Fruit fly (Drosophila melanogaster) whole organism, larva: Measurements from ENCODE around the gene sdt.

Source experiments
- noc ChIP-seq: fragments of 200-800 bp; sonication (Bioruptor generic); optimal IDR thresholded peaks from 3 replicates; lab custom pipeline; 2019; ENCODE audit warnings: missing biosample characterization, mild to moderate bottlenecking, missing genetic modification characterization, moderate library complexity

Gene sdt

DNA sequence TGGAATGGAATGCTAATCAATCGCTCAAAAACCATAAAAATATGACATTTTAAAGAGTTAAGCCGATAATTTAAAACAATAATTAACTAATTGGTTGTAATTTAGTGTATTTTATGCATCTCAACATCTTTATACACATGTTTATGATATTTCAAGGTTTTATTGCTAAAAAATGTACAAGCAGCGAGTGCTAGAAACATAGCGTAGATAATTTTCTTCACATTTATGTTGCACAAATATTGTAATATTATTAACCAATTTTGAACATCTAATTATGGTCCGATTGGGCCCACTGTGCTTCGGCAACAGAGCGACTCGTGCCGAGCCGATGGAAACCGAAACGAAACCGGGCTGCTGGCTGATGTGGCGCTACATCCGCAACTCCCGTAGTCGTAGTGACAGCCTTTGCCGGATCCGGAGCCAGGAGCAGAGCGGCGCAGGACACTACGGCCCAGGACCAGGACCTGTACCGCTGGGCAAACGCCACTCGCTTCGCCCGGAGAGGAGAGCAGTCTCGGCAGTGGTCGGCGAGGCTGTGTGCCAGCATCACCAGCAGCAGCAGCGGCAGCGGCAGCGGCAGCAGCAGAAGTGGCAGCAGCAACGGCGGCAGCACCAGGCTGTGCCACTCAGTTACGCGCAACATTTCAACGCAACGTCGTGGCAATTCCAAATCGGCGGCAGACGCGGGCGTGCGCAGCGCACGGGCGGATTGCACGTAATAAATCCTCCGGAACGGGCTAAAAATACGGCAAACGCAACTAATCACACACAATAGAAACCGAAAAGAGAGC, at the start of gene sdt:
TSS of gene sdt (plus strand) at position 385 of the 791 bp plus-strand sequence.
- no peak for TF ChIP-seq noc (tag; lab: Kevin White, UChicago)

DNA sequence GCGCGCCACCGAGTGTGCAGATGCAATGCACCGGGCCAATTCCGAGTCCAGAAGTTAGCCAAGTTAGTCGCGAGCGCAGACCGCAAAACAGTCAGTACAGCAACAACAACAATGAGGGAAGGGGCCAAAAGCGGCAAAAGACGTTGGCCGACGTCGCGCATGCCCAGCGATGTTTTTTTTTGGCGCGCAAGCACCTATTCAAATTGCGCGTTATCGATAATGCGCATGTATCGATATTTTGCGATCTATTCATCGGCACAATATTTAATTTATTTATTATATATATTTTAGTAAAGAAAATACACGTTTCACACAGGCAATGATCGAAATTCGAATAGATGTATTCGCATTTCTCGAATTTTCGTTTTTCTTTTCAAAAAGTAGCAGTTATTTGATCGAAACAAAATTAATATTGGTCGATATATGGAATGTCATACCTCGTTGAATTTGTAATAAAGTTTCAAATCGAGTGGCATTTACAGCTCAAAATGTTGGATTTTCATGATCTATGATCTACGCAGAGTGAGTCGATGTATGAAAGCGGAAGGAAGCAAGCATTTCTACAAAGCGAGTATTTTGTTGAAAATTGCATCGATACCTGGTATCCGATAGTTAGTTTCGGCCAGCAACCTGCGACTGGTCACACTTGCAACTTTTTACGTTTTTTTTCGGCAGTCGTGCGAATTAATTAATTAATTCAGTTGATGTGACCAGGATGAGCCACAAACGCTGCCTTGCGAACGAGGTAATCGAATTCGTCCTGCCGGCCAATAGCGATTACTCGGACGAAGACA, 48.9 kb upstream of the sdt start, which contains the start of gene CG2116:
TSS of gene CG2116 (plus strand) at position 609 of the 794 bp plus-strand sequence.
- no peak for TF ChIP-seq noc (tag; lab: Kevin White, UChicago)

DNA sequence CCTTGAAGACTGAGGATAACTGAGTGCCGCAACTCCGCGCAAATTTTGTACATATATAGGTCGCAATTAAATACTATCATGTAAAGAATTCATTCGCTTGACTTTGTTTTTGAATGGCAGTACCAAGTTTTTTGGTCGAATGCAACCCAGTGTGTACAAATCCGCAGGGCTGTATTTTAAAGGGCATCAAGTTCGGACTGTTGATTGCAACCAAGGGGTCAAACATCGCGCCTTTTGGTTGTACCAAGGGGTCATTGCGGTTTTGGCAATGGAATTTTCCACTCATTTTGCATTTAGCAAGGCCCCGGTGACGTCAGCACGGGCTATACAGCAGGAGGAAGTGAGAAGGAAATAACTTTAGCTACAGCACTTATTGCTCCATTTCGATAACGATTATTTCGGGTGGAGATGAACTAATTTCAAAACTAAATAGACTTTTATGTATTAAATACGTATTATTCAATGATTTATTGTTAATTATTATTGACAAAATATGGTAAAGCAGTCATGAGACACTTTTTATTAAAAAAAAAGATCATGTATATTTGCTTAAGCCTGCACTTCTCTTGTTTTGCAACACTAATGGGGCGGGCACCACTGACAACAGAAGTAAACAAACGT, 46.5 kb upstream of the sdt start, which contains the start of gene CG10958:
TSS of gene CG10958 (plus strand) at position 593 of the 621 bp plus-strand sequence.
- peak; percentile 68 for TF ChIP-seq noc (tag; lab: Kevin White, UChicago)

DNA sequence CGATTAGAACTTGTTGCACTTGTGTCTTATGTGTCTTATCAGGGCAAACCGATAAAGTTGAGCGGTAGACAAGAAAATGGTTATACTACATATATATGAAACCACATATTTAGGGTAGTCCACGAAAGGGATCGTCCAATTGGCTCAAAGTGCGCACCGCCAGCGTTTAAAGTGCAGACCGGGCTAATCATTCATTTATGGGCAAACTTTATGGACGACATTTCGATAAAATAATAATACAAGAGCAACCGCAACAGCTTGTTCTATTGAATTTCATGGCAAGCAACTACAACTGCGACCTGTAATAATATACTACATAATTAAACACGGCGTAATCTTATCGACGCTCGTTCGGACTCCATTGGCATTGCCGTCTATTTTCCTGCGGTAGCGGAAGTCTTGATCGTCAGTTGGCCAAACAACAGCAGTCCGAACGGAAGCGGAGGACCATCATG, 42.9 kb upstream of the sdt start, which contains the start of the genes cyr and CG2120:
TSS of gene cyr (minus strand) at position 294 of the 455 bp plus-strand sequence.
TSS of gene CG2120 (plus strand) at position 405 of the 455 bp plus-strand sequence.
- TF ChIP-seq noc (tag; lab: Kevin White, UChicago): no peak

DNA sequence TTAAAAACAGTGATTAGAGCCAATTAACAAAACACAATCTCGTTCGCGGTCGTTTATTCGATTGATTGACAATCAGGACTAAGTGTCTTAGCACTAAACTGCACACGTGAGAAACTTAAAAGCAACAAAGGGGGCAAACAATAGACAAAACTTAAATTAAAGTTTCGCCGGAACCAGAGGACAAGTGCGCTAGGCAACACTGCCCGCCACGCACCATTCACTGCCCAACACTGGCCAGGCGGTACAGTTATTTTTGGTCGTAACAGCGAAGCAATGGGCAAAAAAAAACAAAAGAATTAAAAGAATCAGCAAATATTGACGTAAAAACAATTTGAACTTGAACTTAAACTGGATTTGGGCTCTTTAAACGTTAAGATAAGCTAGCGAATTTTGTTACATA, 41.1 kb upstream of the sdt start:
- no peak for TF ChIP-seq noc (tag; lab: Kevin White, UChicago)

DNA sequence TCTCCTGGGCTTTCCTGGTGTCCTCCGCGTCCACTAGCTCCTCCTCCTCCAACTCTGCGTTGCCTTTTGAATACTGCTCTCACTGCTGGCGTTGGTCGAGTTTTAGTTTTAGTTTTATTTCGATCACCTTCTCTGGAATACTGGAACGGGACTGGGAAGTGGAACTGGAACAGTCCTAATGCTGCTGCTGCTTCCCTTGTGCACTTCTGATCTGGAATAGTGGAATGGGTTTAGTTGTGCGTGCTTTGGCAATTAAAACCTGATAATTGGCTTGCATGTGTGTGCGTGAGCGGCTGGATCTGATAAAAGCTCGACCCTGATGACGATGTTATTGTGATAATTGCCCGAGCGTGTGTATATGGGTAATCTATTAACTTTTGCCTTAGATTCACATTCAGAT, 37.6 kb upstream of the sdt start:
- TF ChIP-seq noc (tag; lab: Kevin White, UChicago): no peak

DNA sequence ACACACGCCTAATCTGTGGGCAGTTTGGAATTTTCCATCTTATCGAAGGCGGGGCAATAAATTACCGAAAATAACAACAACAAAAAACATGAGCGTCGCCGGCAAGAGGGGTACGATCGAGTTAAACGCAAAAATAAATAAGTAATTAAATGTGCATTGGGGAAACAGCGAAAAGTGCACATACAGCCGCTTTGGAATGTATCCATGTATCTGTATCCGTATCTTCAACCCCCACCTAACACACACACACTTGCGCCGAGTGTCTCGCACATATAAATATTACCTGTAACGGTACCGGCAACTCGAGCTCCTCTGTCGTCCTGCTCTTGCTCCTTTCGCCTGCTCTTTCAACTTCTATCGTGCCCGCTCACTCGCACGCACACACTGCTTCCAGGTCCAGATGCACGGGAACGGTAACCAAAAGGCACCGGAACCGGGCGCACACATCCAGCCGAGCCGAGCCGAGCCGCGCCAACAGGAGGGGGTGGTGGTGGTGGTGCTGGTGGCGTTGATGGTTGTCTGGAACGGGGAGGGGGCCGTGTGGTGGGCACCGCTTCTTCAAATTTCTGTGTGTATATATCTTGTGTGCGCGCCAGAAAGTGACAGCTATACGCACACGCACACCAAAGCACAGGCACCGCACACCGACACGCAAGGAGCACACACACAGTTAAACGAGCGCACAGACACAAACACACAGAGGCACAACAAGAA, 36.8 kb upstream of the sdt start:
- TF ChIP-seq noc (tag; lab: Kevin White, UChicago): peak; percentile 45

DNA sequence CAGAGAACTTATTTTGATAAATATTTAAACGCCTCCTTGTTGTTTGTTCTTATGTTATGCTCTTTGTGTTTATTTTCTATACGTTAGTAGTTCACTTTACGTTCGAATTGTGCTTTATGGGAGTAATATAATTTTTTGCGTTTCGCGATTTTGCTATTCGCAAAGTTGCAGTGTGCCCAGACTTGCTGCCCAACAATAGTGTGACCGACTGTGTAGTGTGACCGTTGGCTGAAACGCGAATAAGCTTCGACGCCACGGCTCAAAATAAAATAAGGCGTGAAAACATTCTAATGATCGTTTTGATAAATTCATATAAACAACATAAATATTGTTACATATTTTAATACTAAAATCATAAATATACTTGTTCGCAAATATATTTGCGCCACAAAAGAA, 36.3 kb upstream of the sdt start, which contains the start of gene Smox:
TSS of gene Smox (minus strand) at position 213 of the 396 bp plus-strand sequence.
- no peak for TF ChIP-seq noc (tag; lab: Kevin White, UChicago)

DNA sequence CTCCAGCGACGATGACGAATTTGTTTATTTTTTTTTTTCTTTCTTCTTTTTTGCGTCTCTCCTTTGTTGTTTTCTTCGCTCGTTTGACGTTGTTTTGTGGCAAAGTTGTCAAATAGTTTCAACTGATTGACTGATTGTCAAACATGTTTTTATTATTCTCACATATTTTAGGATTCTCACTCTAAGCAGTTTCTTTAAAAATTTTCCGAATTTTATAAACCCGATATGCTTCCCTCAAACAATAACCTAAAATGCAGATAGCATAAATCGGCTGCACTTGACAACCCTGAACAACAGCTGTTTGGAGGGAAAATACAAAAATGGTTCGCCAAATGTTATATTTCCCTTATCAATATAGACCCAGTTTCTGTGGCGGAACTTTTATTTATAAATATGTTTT, 34.8 kb upstream of the sdt start, which contains the start of gene CG17982:
TSS of gene CG17982 (minus strand) at position 299 of the 400 bp plus-strand sequence.
- peak; percentile 91 for TF ChIP-seq noc (tag; lab: Kevin White, UChicago)

DNA sequence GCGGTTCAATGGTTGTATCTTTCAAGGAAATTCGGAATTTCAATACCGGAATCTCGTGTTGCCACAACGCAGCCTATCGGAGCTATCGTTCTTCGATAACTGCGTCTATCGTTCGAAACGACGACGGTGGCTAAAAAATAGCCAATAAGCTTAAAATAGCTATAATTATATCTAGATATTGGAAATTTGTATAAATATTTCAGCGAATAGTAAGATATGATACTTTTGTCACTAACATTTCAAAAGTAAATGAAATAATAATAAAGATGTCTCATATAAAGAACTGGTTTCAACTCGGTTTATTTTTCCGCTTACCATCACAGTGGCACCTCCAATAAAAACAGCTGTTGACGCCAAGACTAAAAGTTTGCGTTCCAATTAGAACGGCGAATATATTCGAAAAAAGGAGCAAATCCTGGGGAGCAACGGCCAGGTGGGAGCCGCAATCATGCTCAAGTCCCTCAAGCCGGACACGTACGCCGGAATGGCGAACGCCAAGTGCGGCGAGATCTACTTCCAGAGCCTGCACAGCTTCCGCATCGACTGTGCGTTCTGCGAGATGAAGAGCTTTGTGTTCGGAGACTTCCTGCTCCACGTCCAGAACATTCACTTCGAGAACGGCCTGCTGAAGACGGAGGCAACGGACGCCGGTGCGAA, 32.7 kb upstream of the sdt start, which contains the start of the genes alpha-PheRS and CG2129:
TSS of gene alpha-PheRS (minus strand) at position 102 of the 657 bp plus-strand sequence.
TSS of gene CG2129 (plus strand) at position 339 of the 657 bp plus-strand sequence.
- TF ChIP-seq noc (tag; lab: Kevin White, UChicago): peak; percentile 25

DNA sequence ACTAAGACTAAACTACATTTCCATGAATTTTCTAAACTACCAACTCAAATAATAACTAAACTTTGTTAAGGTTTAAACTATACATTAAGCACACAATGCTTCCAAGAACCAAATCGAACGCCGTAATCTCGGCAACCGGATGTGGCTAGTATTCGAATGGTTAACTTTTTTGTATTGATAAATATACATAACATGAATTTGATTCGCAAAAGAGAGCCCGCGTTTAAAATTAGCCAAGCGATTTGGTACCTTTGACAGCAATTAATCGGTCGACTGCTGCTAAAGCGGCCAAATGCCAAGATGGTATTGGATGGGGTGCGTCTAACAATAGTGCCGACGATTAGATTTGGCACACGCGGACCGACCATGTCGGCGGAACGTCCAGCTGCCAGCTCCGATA, 30.7 kb upstream of the sdt start, which contains the start of gene CG15336:
TSS of gene CG15336 (plus strand) at position 301 of the 400 bp plus-strand sequence.
- no peak for TF ChIP-seq noc (tag; lab: Kevin White, UChicago)

DNA sequence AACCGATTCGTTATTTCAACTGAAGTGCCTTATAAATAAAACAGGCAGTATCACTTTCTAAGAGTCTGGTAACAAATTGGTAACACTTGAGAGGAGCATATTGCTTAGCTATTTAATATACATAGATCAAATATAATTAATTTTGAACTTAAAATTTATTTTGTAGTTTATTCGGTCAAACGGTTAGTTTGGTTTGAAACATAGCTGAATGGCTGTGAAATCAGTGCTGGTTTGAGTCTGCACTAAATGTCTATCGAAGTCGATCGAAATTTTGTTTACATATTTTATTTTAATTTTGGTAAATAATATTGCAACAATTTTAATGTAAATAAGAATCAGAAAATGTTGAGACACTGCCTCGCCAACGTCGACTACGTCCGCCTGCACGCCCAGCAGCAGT, 29.8 kb upstream of the sdt start, which contains the start of gene CG10959:
TSS of gene CG10959 (plus strand) at position 228 of the 400 bp plus-strand sequence.
- TF ChIP-seq noc (tag; lab: Kevin White, UChicago): no peak

DNA sequence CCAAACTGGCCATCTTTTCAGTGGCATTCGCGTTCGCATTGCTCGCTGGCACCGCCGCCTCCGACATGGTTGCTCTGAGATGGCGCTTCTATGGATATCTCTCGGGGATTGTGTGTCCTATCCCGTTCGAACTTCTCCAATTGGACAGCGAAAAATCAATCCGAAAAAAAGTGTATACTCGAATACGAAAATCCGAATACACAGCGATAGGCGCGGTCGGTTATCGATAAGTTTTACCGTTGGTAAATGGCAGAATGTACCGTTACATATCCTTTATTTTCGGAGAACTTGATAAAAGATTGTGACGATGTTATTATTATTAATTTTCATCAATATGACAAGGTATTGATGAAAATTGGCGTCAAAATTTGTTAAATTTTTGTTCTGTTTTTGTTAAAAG, 26.3 kb upstream of the sdt start, which contains the start of gene Gbeta5:
TSS of gene Gbeta5 (minus strand) at position 199 of the 400 bp plus-strand sequence.
- TF ChIP-seq noc (tag; lab: Kevin White, UChicago): no peak

DNA sequence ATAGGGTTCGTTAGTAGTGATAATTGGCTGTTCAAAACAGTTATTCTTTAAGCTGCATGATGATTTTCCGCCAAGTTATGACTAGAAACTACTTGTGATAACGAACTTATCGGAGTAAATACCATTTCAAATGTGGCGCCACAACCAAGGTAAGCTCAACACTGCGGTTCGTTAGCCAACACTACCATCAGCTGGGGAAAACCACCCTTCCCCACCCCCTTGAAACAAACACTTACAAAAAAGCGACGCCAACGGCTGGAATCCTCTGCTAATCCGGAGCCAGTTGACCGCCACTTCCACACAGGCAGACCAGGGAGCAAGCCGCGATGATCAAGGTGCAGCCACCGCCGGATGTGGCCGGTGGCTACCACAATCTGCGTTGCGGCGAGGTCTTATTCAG, 25.6 kb upstream of the sdt start, which contains the start of gene CG18262:
TSS of gene CG18262 (plus strand) at position 231 of the 400 bp plus-strand sequence.
- TF ChIP-seq noc (tag; lab: Kevin White, UChicago): no peak
